Worm (Caenorhabditis elegans) whole organism, early embryonic: ENCODE results near the gene str-2.

Source experiments
- flt-1 ChIP-seq: fragments of 200-800 bp; sonication (Bioruptor generic); IDR thresholded peaks from 2 replicates; pipeline ENCODE4 v1.3.6; 2022; ENCODE audit warnings: missing genetic modification characterization, missing compliant biosample characterization
- hmg-4 ChIP-seq: fragments of 200-800 bp; sonication (Bioruptor generic); optimal IDR thresholded peaks from 2 replicates; lab custom pipeline; 2018; ENCODE audit warnings: mild to moderate bottlenecking, missing genetic modification characterization, missing compliant biosample characterization
- tbx-11 ChIP-seq: fragments of 200-800 bp; sonication (Bioruptor generic); IDR thresholded peaks from 2 replicates; pipeline ENCODE4 v1.3.6; 2022; ENCODE audit warnings: missing genetic modification characterization, missing compliant biosample characterization

ce11 chrV:9799076-9799475 is 25.0 kb downstream of the str-2 start, which contains the start of gene F46B6.13:
- no peak for TF ChIP-seq hmg-4 (GFP tag; lab: Kevin White, UChicago)
- no peak for TF ChIP-seq tbx-11 (GFP tag; lab: Robert Waterston, UW)
- no peak for TF ChIP-seq flt-1 (GFP tag; lab: Robert Waterston, UW)
